Fruit fly (Drosophila melanogaster) whole organism, larva: ENCODE measurements around the gene Kat60.

Experiments
- noc ChIP-seq: fragments of 200-800 bp; sonication (Bioruptor generic); optimal IDR thresholded peaks from 3 replicates; lab custom pipeline; 2019; ENCODE audit warnings: missing biosample characterization, mild to moderate bottlenecking, missing genetic modification characterization, moderate library complexity

Gene Kat60

DNA sequence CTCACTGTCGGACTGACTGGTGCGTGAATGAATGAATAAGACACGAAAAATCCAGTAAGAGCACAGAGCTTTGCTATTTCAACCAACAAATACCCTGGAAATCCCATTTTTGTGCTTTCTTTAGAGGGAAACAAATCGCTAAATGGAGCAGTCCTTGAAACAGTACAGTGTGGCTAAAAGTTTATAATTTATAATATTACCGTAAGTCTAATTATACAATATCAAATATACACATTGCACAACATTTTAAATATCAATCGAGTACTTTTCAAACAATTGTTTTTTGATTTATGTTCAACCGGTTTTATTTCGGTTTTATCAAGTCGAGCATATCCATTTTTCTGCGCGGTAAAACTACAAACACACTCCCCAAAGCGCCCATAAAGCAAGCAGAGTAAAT is 38.7 kb downstream of the Kat60 start:
- no peak for TF ChIP-seq noc (tag; lab: Kevin White, UChicago)

dm6 chr3R:5187806-5188205 is 44.2 kb downstream of the Kat60 start:
- TF ChIP-seq noc (tag; lab: Kevin White, UChicago), result no peak
